Fruit fly (Drosophila melanogaster) whole organism, wandering third instar larva: Measurements from ENCODE around the gene ctrip.

Source experiments
- GATAd ChIP-seq: sonication (Bioruptor generic); optimal IDR thresholded peaks from 2 replicates; lab custom pipeline; 2016; ENCODE audit warnings: missing biosample characterization, missing genetic modification characterization
- Hnf4 ChIP-seq: fragments of 200-800 bp; sonication (Bioruptor generic); optimal IDR thresholded peaks from 2 replicates; lab custom pipeline; 2016; ENCODE audit warnings: missing biosample characterization, mild to moderate bottlenecking, missing genetic modification characterization
- Mio ChIP-seq: sonication (Bioruptor generic); optimal IDR thresholded peaks from 2 replicates; lab custom pipeline; 2016; ENCODE audit warnings: missing biosample characterization, missing genetic modification characterization
- Myc ChIP-seq: fragments of >200 bp; optimal IDR thresholded peaks from 2 replicates; lab custom pipeline; 2017
- brk ChIP-seq: fragments of 200-800 bp; sonication (Bioruptor generic); optimal IDR thresholded peaks from 2 replicates; lab custom pipeline; 2016; ENCODE audit warnings: missing biosample characterization, mild to moderate bottlenecking, missing genetic modification characterization
- dmrt93B ChIP-seq: fragments of 200-800 bp; sonication (Bioruptor generic); optimal IDR thresholded peaks from 2 replicates; lab custom pipeline; 2018; ENCODE audit warnings: missing biosample characterization, mild to moderate bottlenecking, missing genetic modification characterization
- h ChIP-seq: fragments of 200-800 bp; sonication (Bioruptor generic); optimal IDR thresholded peaks from 3 replicates; lab custom pipeline; 2016; ENCODE audit warnings: missing biosample characterization, mild to moderate bottlenecking, missing genetic modification characterization
- jim ChIP-seq: fragments of 175-275, 200-325 bp; sonication (Bioruptor generic); optimal IDR thresholded peaks from 2 replicates; lab custom pipeline; 2016; ENCODE audit warnings: missing biosample characterization, mild to moderate bottlenecking, missing genetic modification characterization

- TF ChIP-seq brk (no peak), Hnf4 (no peak), GATAd (GFP tag; lab: Kevin White, UChicago) (no peak), dmrt93B (GFP tag; lab: Kevin White, UChicago) (no peak), Myc (lab: Kevin White, UChicago) (no peak), Mio (GFP tag; lab: Kevin White, UChicago) (no peak), h (no peak), jim (GFP tag; lab: Kevin White, UChicago) (no peak)
Observed at dm6 chr3R:4846787-4847186, 34.9 kb upstream of the ctrip start.
